Fruit fly (Drosophila melanogaster) whole organism, embryonic: ENCODE results near the gene GatB.

Experiments
- Atf6 ChIP-seq: fragments of 200-800 bp; sonication (Bioruptor generic); IDR thresholded peaks from 2 replicates; pipeline ENCODE4 v1.3.6; 2022; ENCODE audit warnings: missing biosample characterization, missing genetic modification characterization
- CG11247 ChIP-seq: fragments of 200-800 bp; sonication (Bioruptor generic); IDR thresholded peaks from 2 replicates; pipeline ENCODE4 v1.3.6; 2022; ENCODE audit warnings: missing biosample characterization, missing genetic modification characterization
- CG11696 ChIP-seq: fragments of 200-800 bp; sonication (Bioruptor generic); IDR thresholded peaks from 2 replicates; pipeline ENCODE4 v1.3.6; 2022; ENCODE audit warnings: missing biosample characterization, missing genetic modification characterization
- CG12299 ChIP-seq: fragments of 200-800 bp; sonication (Bioruptor generic); optimal IDR thresholded peaks from 2 replicates; lab custom pipeline; 2018; ENCODE audit warnings: missing biosample characterization, mild to moderate bottlenecking, missing genetic modification characterization
- CG13624 ChIP-seq: fragments of 200-800 bp; sonication (Bioruptor generic); optimal IDR thresholded peaks from 2 replicates; lab custom pipeline; 2016; ENCODE audit warnings: missing biosample characterization, missing genetic modification characterization
- CG16779 ChIP-seq: fragments of 200-800 bp; sonication (Bioruptor generic); IDR thresholded peaks from 2 replicates; pipeline ENCODE4 v1.3.6; 2022; ENCODE audit warnings: missing biosample characterization, missing genetic modification characterization
- CG17328 ChIP-seq: fragments of 200-800 bp; sonication (Bioruptor generic); IDR thresholded peaks from 2 replicates; pipeline ENCODE4 v1.3.6; 2022; ENCODE audit warnings: missing biosample characterization, missing genetic modification characterization
- CG2120 ChIP-seq: fragments of 200-800 bp; sonication (Bioruptor generic); optimal IDR thresholded peaks from 3 replicates; lab custom pipeline; 2016; ENCODE audit warnings: missing biosample characterization, missing genetic modification characterization
- CG2129 ChIP-seq: fragments of 200-800 bp; sonication (Bioruptor generic); IDR thresholded peaks from 2 replicates; pipeline ENCODE4 v1.3.6; 2022; ENCODE audit warnings: missing biosample characterization, missing genetic modification characterization; ENCODE audit not compliant: partially characterized antibody
- CG2199 ChIP-seq: fragments of 200-800 bp; sonication (Bioruptor generic); IDR thresholded peaks from 3 replicates; pipeline ENCODE4 v1.3.6; 2022; ENCODE audit warnings: missing biosample characterization, missing genetic modification characterization
- CG33557 ChIP-seq: fragments of 200-800 bp; sonication (Bioruptor generic); optimal IDR thresholded peaks from 2 replicates; lab custom pipeline; 2019; ENCODE audit warnings: missing biosample characterization, mild to moderate bottlenecking, missing genetic modification characterization, moderate library complexity
- CG3995 ChIP-seq: fragments of 200-800 bp; sonication (Bioruptor generic); optimal IDR thresholded peaks from 3 replicates; lab custom pipeline; 2016; ENCODE audit warnings: missing biosample characterization, missing genetic modification characterization
- CG4424 ChIP-seq: fragments of 200-800 bp; sonication (Bioruptor generic); optimal IDR thresholded peaks from 3 replicates; lab custom pipeline; 2016; ENCODE audit warnings: missing biosample characterization, missing genetic modification characterization
- CG4854 ChIP-seq: fragments of 200-800 bp; sonication (Bioruptor generic); optimal IDR thresholded peaks from 2 replicates; lab custom pipeline; 2016; ENCODE audit warnings: missing biosample characterization, missing genetic modification characterization, inconsistent platforms
- CG5245 ChIP-seq: fragments of 200-800 bp; sonication (Bioruptor generic); optimal IDR thresholded peaks from 3 replicates; lab custom pipeline; 2016; ENCODE audit warnings: missing biosample characterization, missing genetic modification characterization
- CG5953 ChIP-seq: fragments of 200-800 bp; sonication (Bioruptor generic); IDR thresholded peaks from 2 replicates; pipeline ENCODE4 v1.3.6; 2022; ENCODE audit warnings: missing biosample characterization, missing genetic modification characterization
- CG6654 ChIP-seq: fragments of 200-800 bp; sonication (Bioruptor generic); optimal IDR thresholded peaks from 2 replicates; lab custom pipeline; 2017; ENCODE audit warnings: missing biosample characterization, mild to moderate bottlenecking, missing genetic modification characterization
- Deaf1 ChIP-seq: fragments of 200-800 bp; optimal IDR thresholded peaks from 3 replicates; lab custom pipeline; 2019; ENCODE audit warnings: missing biosample characterization, mild to moderate bottlenecking, missing genetic modification characterization, moderate library complexity
- Drgx ChIP-seq: fragments of 200-800 bp; sonication (Bioruptor generic); IDR thresholded peaks from 2 replicates; pipeline ENCODE4 v1.3.6; 2022; ENCODE audit warnings: missing biosample characterization, missing genetic modification characterization
- HmgZ ChIP-seq: fragments of 200-800 bp; sonication (Bioruptor generic); optimal IDR thresholded peaks from 2 replicates; lab custom pipeline; 2018; ENCODE audit warnings: missing biosample characterization, mild to moderate bottlenecking, missing genetic modification characterization
- Lhr ChIP-seq: fragments of 200-800 bp; sonication (Bioruptor generic); optimal IDR thresholded peaks from 3 replicates; lab custom pipeline; 2017; ENCODE audit warnings: mild to moderate bottlenecking, missing biosample characterization, missing genetic modification reagents, missing genetic modification characterization
- Lim3 ChIP-seq: fragments of 200-800 bp; sonication (Bioruptor generic); IDR thresholded peaks from 2 replicates; pipeline ENCODE4 v1.3.6; 2022; ENCODE audit warnings: missing biosample characterization, missing genetic modification characterization
- MESR4 ChIP-seq: fragments of 200-800 bp; sonication (Bioruptor generic); optimal IDR thresholded peaks from 2 replicates; lab custom pipeline; 2018; ENCODE audit warnings: missing biosample characterization, mild to moderate bottlenecking, missing genetic modification characterization, moderate library complexity
- NfI ChIP-seq: fragments of 200-800 bp; sonication (Bioruptor generic); optimal IDR thresholded peaks from 3 replicates; lab custom pipeline; 2018; ENCODE audit warnings: missing biosample characterization, mild to moderate bottlenecking, missing genetic modification characterization, moderate library complexity
- YL-1 ChIP-seq: fragments of 200-800 bp; sonication (Bioruptor generic); optimal IDR thresholded peaks from 3 replicates; lab custom pipeline; 2017; ENCODE audit warnings: missing biosample characterization, mild to moderate bottlenecking, missing genetic modification characterization
- bowl ChIP-seq: fragments of 200-800 bp; sonication (Bioruptor generic); IDR thresholded peaks from 2 replicates; pipeline ENCODE4 v1.3.6; 2022; ENCODE audit warnings: missing biosample characterization, missing genetic modification characterization
- btn ChIP-seq: fragments of 200-800 bp; sonication (Bioruptor generic); optimal IDR thresholded peaks from 2 replicates; lab custom pipeline; 2016; ENCODE audit warnings: missing biosample characterization, missing genetic modification characterization
- cg ChIP-seq: fragments of 200-800 bp; sonication (Bioruptor generic); optimal IDR thresholded peaks from 3 replicates; lab custom pipeline; 2019; ENCODE audit warnings: missing biosample characterization, mild to moderate bottlenecking, missing genetic modification characterization, moderate library complexity
- dati ChIP-seq: fragments of 200-800 bp; sonication (Bioruptor generic); IDR thresholded peaks from 2 replicates; pipeline ENCODE4 v1.3.6; 2022; ENCODE audit warnings: missing biosample characterization, missing genetic modification characterization
- gem ChIP-seq: fragments of 200-800 bp; sonication (Bioruptor generic); optimal IDR thresholded peaks from 2 replicates; lab custom pipeline; 2019; ENCODE audit warnings: missing biosample characterization, mild to moderate bottlenecking, missing genetic modification characterization, moderate library complexity
- hkb ChIP-seq, 2 experiments: fragments of 200-800 bp in 1 of 2; fragments of >200 bp in 1 of 2; sonication (Bioruptor generic) in 1 of 2; IDR thresholded peaks in 1 of 2; optimal IDR thresholded peaks in 1 of 2; 2 replicates each; pipeline versions ENCODE4 v1.3.6 to Lab custom; 2017 to 2022; ENCODE audit warnings: missing biosample characterization in 1 of 2, missing genetic modification characterization in 1 of 2
- inv ChIP-seq: fragments of 200-800 bp; sonication (Bioruptor generic); IDR thresholded peaks from 2 replicates; pipeline ENCODE4 v1.3.6; 2022; ENCODE audit warnings: missing biosample characterization, missing genetic modification characterization; ENCODE audit not compliant: partially characterized antibody
- kay ChIP-seq: fragments of 200-800 bp; sonication (Bioruptor generic); optimal IDR thresholded peaks from 2 replicates; lab custom pipeline; 2016; ENCODE audit warnings: missing biosample characterization, missing genetic modification characterization
- maf-S ChIP-seq: fragments of 200-800 bp; sonication (Bioruptor generic); optimal IDR thresholded peaks from 2 replicates; lab custom pipeline; 2016; ENCODE audit warnings: missing biosample characterization, missing genetic modification characterization
- mirr ChIP-seq: fragments of 200-800 bp; sonication (Bioruptor generic); optimal IDR thresholded peaks from 3 replicates; lab custom pipeline; 2018; ENCODE audit warnings: missing biosample characterization, mild to moderate bottlenecking, missing genetic modification characterization
- nau ChIP-seq: fragments of 200-800 bp; sonication (Bioruptor generic); optimal IDR thresholded peaks from 3 replicates; lab custom pipeline; 2017; ENCODE audit warnings: missing biosample characterization, mild to moderate bottlenecking, missing genetic modification characterization, missing genetic modification reagents
- pita ChIP-seq: fragments of 200-800 bp; sonication (Bioruptor generic); optimal IDR thresholded peaks from 2 replicates; lab custom pipeline; 2017; ENCODE audit warnings: missing biosample characterization, mild to moderate bottlenecking, missing genetic modification characterization
- pros ChIP-seq: fragments of 200-800 bp; sonication (Bioruptor generic); optimal IDR thresholded peaks from 3 replicates; lab custom pipeline; 2019; ENCODE audit warnings: missing biosample characterization, mild to moderate bottlenecking, missing genetic modification characterization, moderate library complexity
- pum ChIP-seq: fragments of 200-800 bp; sonication (Bioruptor generic); optimal IDR thresholded peaks from 2 replicates; lab custom pipeline; 2016; ENCODE audit warnings: missing biosample characterization, missing genetic modification characterization
- repo ChIP-seq: fragments of 200-800 bp; sonication (Bioruptor generic); optimal IDR thresholded peaks from 2 replicates; lab custom pipeline; 2016; ENCODE audit warnings: missing biosample characterization, missing genetic modification characterization
- schlank ChIP-seq: fragments of 200-800 bp; sonication (Bioruptor generic); optimal IDR thresholded peaks from 2 replicates; lab custom pipeline; 2018; ENCODE audit warnings: missing biosample characterization, mild to moderate bottlenecking, missing genetic modification characterization
- sna ChIP-seq: fragments of 200-800 bp; sonication (Bioruptor generic); IDR thresholded peaks from 2 replicates; pipeline ENCODE4 v1.3.6; 2022; ENCODE audit warnings: missing biosample characterization, missing genetic modification characterization; ENCODE audit not compliant: partially characterized antibody
- so ChIP-seq: fragments of 200-800 bp; sonication (Bioruptor generic); IDR thresholded peaks from 3 replicates; pipeline ENCODE4 v1.3.6; 2022; ENCODE audit warnings: missing biosample characterization, missing genetic modification characterization
- tap ChIP-seq: fragments of 200-800 bp; optimal IDR thresholded peaks from 3 replicates; lab custom pipeline; 2019; ENCODE audit warnings: missing biosample characterization, mild to moderate bottlenecking, missing genetic modification characterization, moderate library complexity
- trem ChIP-seq: fragments of 200-800 bp; optimal IDR thresholded peaks from 3 replicates; lab custom pipeline; 2019; ENCODE audit warnings: missing biosample characterization, mild to moderate bottlenecking, missing genetic modification characterization, moderate library complexity
- unpg ChIP-seq: fragments of 200-800 bp; sonication (Bioruptor generic); optimal IDR thresholded peaks from 3 replicates; lab custom pipeline; 2018; ENCODE audit warnings: missing biosample characterization, mild to moderate bottlenecking, missing genetic modification characterization, moderate library complexity
- wor ChIP-seq: fragments of 200-800 bp; sonication (Bioruptor generic); IDR thresholded peaks from 2 replicates; pipeline ENCODE4 v1.3.6; 2022; ENCODE audit warnings: missing biosample characterization, missing genetic modification characterization
- yki ChIP-seq: fragments of >200 bp; optimal IDR thresholded peaks from 3 replicates; lab custom pipeline; 2018
- z ChIP-seq: fragments of 200-800 bp; sonication (Bioruptor generic); IDR thresholded peaks from 3 replicates; pipeline ENCODE4 v1.3.6; 2022; ENCODE audit warnings: missing biosample characterization, missing genetic modification characterization
- zf30C ChIP-seq: fragments of 200-800 bp; sonication (Bioruptor generic); optimal IDR thresholded peaks from 3 replicates; lab custom pipeline; 2018; ENCODE audit warnings: missing biosample characterization, mild to moderate bottlenecking, missing genetic modification characterization
- zfh1 ChIP-seq: fragments of 200-800 bp; sonication (Bioruptor generic); IDR thresholded peaks from 3 replicates; pipeline ENCODE4 v1.3.6; 2022; ENCODE audit warnings: missing biosample characterization, missing genetic modification characterization

GatB gene

DNA sequence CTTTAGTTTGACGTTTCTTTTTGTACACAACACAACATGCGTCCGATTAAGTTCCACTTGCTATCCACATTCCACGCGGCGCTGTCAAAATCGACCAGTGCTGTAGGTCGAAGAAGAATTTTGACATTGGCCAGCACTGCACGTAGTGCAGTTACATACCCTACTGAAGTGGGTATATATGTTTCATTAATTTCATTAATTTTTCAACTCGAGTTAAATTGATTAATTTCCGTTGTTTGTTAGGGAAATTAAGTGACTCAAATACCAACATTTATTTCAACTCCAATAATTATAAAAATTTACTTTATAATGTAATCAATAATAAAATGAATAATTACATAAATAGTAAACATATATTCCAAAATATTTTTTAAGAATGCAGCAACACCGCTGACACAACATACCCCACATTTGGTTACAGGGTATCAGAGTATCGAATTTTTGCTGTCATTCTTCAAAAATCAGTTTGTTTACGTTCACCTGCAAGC, 21.1 kb downstream of the GatB start, which contains the start of the genes eIF4EHP and CG18428 (continued):
- TF ChIP-seq so (GFP tag; lab: Robert Waterston, UW) (no peak), z (GFP tag; lab: Robert Waterston, UW) (no peak), pros (GFP tag; lab: Kevin White, UChicago) (peak; percentile 81), CG2129 (GFP tag; lab: Robert Waterston, UW) (no peak), Drgx (GFP tag; lab: Robert Waterston, UW) (no peak), CG4424 (GFP tag; lab: Kevin White, UChicago) (peak; percentile 98), Atf6 (no peak), HmgZ (tag; lab: Kevin White, UChicago) (peak; percentile 99), yki (no peak), sna (GFP tag; lab: Robert Waterston, UW) (no peak), CG6654 (GFP tag; lab: Kevin White, UChicago) (peak; percentile 93), pita (GFP tag; lab: Kevin White, UChicago) (no peak), nau (GFP tag; lab: Kevin White, UChicago) (peak; percentile 96), CG3995 (peak; percentile 74), gem (tag; lab: Kevin White, UChicago) (peak; percentile 100), inv (no peak), NfI (GFP tag; lab: Kevin White, UChicago) (peak; percentile 99), Lim3 (0 out of 2 replicates have a peak, but pooled peaks have one; percentile 95), btn (peak; percentile 62), dati (GFP tag; lab: Robert Waterston, UW) (no peak), maf-S (GFP tag; lab: Kevin White, UChicago) (peak; percentile 83), CG16779 (GFP tag; lab: Robert Waterston, UW) (no peak), CG2120 (GFP tag; lab: Kevin White, UChicago) (peak; percentile 98), CG11696 (peak; percentile 94), CG12299 (peak; percentile 99), mirr (peak; percentile 98), cg (GFP tag; lab: Kevin White, UChicago) (peak; percentile 54), CG11247 (no peak), tap (peak; percentile 99), kay (GFP tag; lab: Kevin White, UChicago) (peak; percentile 94), Deaf1 (tag; lab: Kevin White, UChicago) (peak; percentile 93), hkb (optimal IDR thresholded peaks at IDR 0.05; lab: Kevin White, UChicago) (no peak), hkb (GFP tag; IDR thresholded peaks at IDR 0.05; lab: Robert Waterston, UW) (no peak), repo (GFP tag; lab: Kevin White, UChicago) (peak; percentile 51), bowl (GFP tag; lab: Robert Waterston, UW) (no peak; the same call in 1 of the 2 replicates), CG17328 (GFP tag; lab: Robert Waterston, UW) (no peak), Lhr (GFP tag; lab: Kevin White, UChicago) (peak; percentile 95), wor (GFP tag; lab: Robert Waterston, UW) (no peak), pum (GFP tag; lab: Kevin White, UChicago) (peak; percentile 85), CG33557 (GFP tag; lab: Kevin White, UChicago) (peak; percentile 100), zf30C (GFP tag; lab: Kevin White, UChicago) (peak; percentile 68), CG2199 (GFP tag; lab: Robert Waterston, UW) (no peak), CG4854 (peak; percentile 88), YL-1 (GFP tag; lab: Kevin White, UChicago) (peak; percentile 99), zfh1 (GFP tag; lab: Robert Waterston, UW) (no peak; the same call in 2 of the 3 replicates), schlank (peak; percentile 97), CG5245 (GFP tag; lab: Kevin White, UChicago) (peak; percentile 96), CG5953 (GFP tag; lab: Robert Waterston, UW) (no peak; the same call in 1 of the 2 replicates), trem (tag; lab: Kevin White, UChicago) (peak; percentile 97), MESR4 (GFP tag; lab: Kevin White, UChicago) (peak; percentile 64), unpg (peak; percentile 99), CG13624 (GFP tag; lab: Kevin White, UChicago) (peak; percentile 81)
